Fruit fly (Drosophila melanogaster): ENCODE measurements around the gene Jasper.

Jasper gene

DNA sequence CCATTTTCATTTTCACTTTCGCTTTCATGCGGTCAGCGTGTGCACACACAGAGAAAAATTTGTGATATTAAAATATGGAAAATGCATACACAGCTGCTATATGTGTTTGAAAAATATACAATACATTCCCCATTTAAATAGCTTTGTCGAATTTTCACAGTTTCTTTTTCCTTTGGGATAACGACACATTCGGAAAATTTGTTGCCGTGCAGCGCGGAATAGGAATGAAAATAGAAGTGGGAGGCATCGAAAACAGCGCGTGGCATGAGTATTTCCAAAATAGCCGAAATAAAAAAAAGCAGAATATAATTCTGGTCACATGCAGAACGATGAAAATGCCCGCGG is 40.4 kb downstream of the Jasper start (continued):
- TF ChIP-seq D (optimal IDR thresholded peaks at IDR 0.05) (no peak), D (GFP tag; optimal IDR thresholded peaks at IDR 0.05) (peak; percentile 77), CG14014 (GFP tag; IDR thresholded peaks at IDR 0.05) (peak; percentile 89), CG12391 (tag; optimal IDR thresholded peaks at IDR 0.05) (peak; percentile 86), kni (GFP tag; optimal IDR thresholded peaks at IDR 0.05) (peak; percentile 36), Oli (tag; optimal IDR thresholded peaks at IDR 0.05) (peak; percentile 81), Adf1 (GFP tag; IDR thresholded peaks at IDR 0.05) (peak; percentile 67), hth (optimal IDR thresholded peaks at IDR 0.05) (no peak), Chrac-16 (GFP tag; optimal IDR thresholded peaks at IDR 0.05) (peak; percentile 81), CG5953 (GFP tag; IDR thresholded peaks at IDR 0.05) (peak; percentile 60), CG14050 (GFP tag; IDR thresholded peaks at IDR 0.05) (peak; percentile 83), ase (GFP tag; IDR thresholded peaks at IDR 0.05) (peak; percentile 79), CG9817 (tag; optimal IDR thresholded peaks at IDR 0.05) (peak; percentile 86), CG4360 (GFP tag; IDR thresholded peaks at IDR 0.05) (peak; percentile 36; the same call in 1 of the 2 replicates), CG15479 (GFP tag; optimal IDR thresholded peaks at IDR 0.05) (no peak), CG10979 (tag; optimal IDR thresholded peaks at IDR 0.05) (peak; percentile 83), pho (GFP tag; optimal IDR thresholded peaks at IDR 0.05) (peak; percentile 86), gro (GFP tag; optimal IDR thresholded peaks at IDR 0.05) (peak; percentile 94), CG1233 (GFP tag; optimal IDR thresholded peaks at IDR 0.05) (peak; percentile 71), Med (GFP tag) (peak; percentile 98), CG13624 (GFP tag; optimal IDR thresholded peaks at IDR 0.05) (peak; percentile 89), psq (GFP tag; optimal IDR thresholded peaks at IDR 0.05) (peak; percentile 34), cwo (GFP tag; optimal IDR thresholded peaks at IDR 0.05) (peak; percentile 91), caup (GFP tag; optimal IDR thresholded peaks at IDR 0.05; ENCODE audit: severe bottlenecking) (peak; percentile 83), lov (optimal IDR thresholded peaks at IDR 0.05) (no peak), lov (GFP tag; IDR thresholded peaks at IDR 0.05) (peak; percentile 82), lilli (GFP tag; optimal IDR thresholded peaks at IDR 0.05) (peak; percentile 90), CG7987 (GFP tag; optimal IDR thresholded peaks at IDR 0.05) (peak; percentile 92), Drgx (GFP tag; IDR thresholded peaks at IDR 0.05) (peak; percentile 83), pb (GFP tag; optimal IDR thresholded peaks at IDR 0.05) (peak; percentile 86), CG14441 (GFP tag; IDR thresholded peaks at IDR 0.05) (peak; percentile 85), CG2678 (tag; optimal IDR thresholded peaks at IDR 0.05) (peak; percentile 90), CG34376 (GFP tag; optimal IDR thresholded peaks at IDR 0.05) (peak; percentile 58), CkIIα-i1 (GFP tag; IDR thresholded peaks at IDR 0.05) (0 out of 2 replicates have a peak, but pooled peaks have one; percentile 40), Mrtf (GFP tag; IDR thresholded peaks at IDR 0.05) (peak; percentile 82), shn (GFP tag; optimal IDR thresholded peaks at IDR 0.05) (peak; percentile 67), seq (GFP tag; IDR thresholded peaks at IDR 0.05) (peak; percentile 89), row (GFP tag; IDR thresholded peaks at IDR 0.05) (peak; percentile 91), danr (GFP tag; IDR thresholded peaks at IDR 0.05) (peak; percentile 56), Opbp (GFP tag; IDR thresholded peaks at IDR 0.05; ENCODE audit: partially characterized antibody) (no peak), CG10274 (GFP tag; optimal IDR thresholded peaks at IDR 0.05) (peak; percentile 63), sim (GFP tag; IDR thresholded peaks at IDR 0.05) (peak; percentile 68), CG15073 (GFP tag; optimal IDR thresholded peaks at IDR 0.05) (peak; percentile 9), CG10366 (GFP tag; IDR thresholded peaks at IDR 0.05) (peak; percentile 91), ken (GFP tag; IDR thresholded peaks at IDR 0.05) (peak; percentile 79), HLH54F (GFP tag; optimal IDR thresholded peaks at IDR 0.05) (peak; percentile 83), onecut (GFP tag; IDR thresholded peaks at IDR 0.05) (peak; percentile 71), CrebB (tag; optimal IDR thresholded peaks at IDR 0.05) (peak; percentile 74), CG6813 (GFP tag; optimal IDR thresholded peaks at IDR 0.05) (peak; percentile 77), CG32772 (GFP tag; IDR thresholded peaks at IDR 0.05) (peak; percentile 91), CG4730 (GFP tag; IDR thresholded peaks at IDR 0.05) (peak; percentile 75), chinmo (GFP tag; IDR thresholded peaks at IDR 0.05; ENCODE audit: partially characterized antibody) (0 out of 4 replicates have a peak, but pooled peaks have one; percentile 47)
